Worm (Caenorhabditis elegans) whole organism, young adult: ENCODE data around the gene T28A8.5.

Experiments
- C06A6.2 ChIP-seq: fragments of 200-800 bp; sonication (Bioruptor generic); conservative IDR thresholded peaks from 2 replicates; pipeline ENCODE4 v1.3.6; 2022; ENCODE audit warnings: missing genetic modification characterization, missing compliant biosample characterization
- F10E7.11 ChIP-seq: sonication (generic microtip); optimal IDR thresholded peaks from 2 replicates; lab custom pipeline; 2017; ENCODE audit warnings: mild to moderate bottlenecking, missing genetic modification characterization, moderate library complexity, missing compliant biosample characterization
- F23B12.7 ChIP-seq: sonication (generic microtip); optimal IDR thresholded peaks from 2 replicates; lab custom pipeline; 2017; ENCODE audit warnings: missing genetic modification characterization, mild to moderate bottlenecking, missing compliant biosample characterization, antibody characterized with exemption, moderate library complexity; ENCODE audit not compliant: insufficient read depth
- F37B4.10 ChIP-seq: fragments of 200-800 bp; sonication (Bioruptor generic); IDR thresholded peaks from 2 replicates; pipeline ENCODE4 v1.3.6; 2022; ENCODE audit warnings: missing genetic modification characterization, missing compliant biosample characterization
- F49E8.2 ChIP-seq: sonication (generic microtip); optimal IDR thresholded peaks from 3 replicates; lab custom pipeline; 2017; ENCODE audit warnings: missing genetic modification characterization, mild to moderate bottlenecking, missing compliant biosample characterization, antibody characterized with exemption, moderate library complexity; ENCODE audit not compliant: insufficient read depth
- F55B11.4 ChIP-seq: sonication (generic microtip); optimal IDR thresholded peaks from 2 replicates; lab custom pipeline; 2016; ENCODE audit warnings: missing compliant biosample characterization, missing genetic modification characterization, borderline replicate concordance; ENCODE audit not compliant: insufficient read depth
- K12H6.12 ChIP-seq: fragments of 200-800 bp; sonication (Bioruptor generic); optimal IDR thresholded peaks from 2 replicates; lab custom pipeline; 2018; ENCODE audit warnings: mild to moderate bottlenecking, missing genetic modification characterization, missing compliant biosample characterization
- T07F8.4 ChIP-seq: sonication (generic microtip); optimal IDR thresholded peaks from 2 replicates; lab custom pipeline; 2016; ENCODE audit warnings: mild to moderate bottlenecking, missing genetic modification characterization, moderate library complexity, missing compliant biosample characterization
- T26A5.8 ChIP-seq: sonication (generic microtip); optimal IDR thresholded peaks from 2 replicates; lab custom pipeline; 2016; ENCODE audit warnings: missing genetic modification characterization, missing compliant biosample characterization
- Y53F4B.3 ChIP-seq: fragments of 200-800 bp; sonication (Bioruptor generic); IDR thresholded peaks from 2 replicates; pipeline ENCODE4 v1.3.6; 2022; ENCODE audit warnings: missing genetic modification reagents, missing genetic modification characterization, missing compliant biosample characterization
- Y53G8AR.9 ChIP-seq: fragments of 200-800 bp; sonication (Bioruptor generic); conservative IDR thresholded peaks from 2 replicates; pipeline ENCODE4 v1.3.6; 2022; ENCODE audit warnings: missing genetic modification reagents, missing genetic modification characterization, missing compliant biosample characterization
- Y56A3A.18 ChIP-seq: fragments of 200-800 bp; sonication (Bioruptor generic); IDR thresholded peaks from 2 replicates; pipeline ENCODE4 v1.3.6; 2022; ENCODE audit warnings: missing genetic modification reagents, missing genetic modification characterization, missing compliant biosample characterization
- akir-1 ChIP-seq: fragments of 200-800 bp; sonication (Bioruptor generic); optimal IDR thresholded peaks from 2 replicates; lab custom pipeline; 2018; ENCODE audit warnings: mild to moderate bottlenecking, missing genetic modification characterization, moderate library complexity, missing compliant biosample characterization
- athp-1 ChIP-seq: sonication (generic microtip); optimal IDR thresholded peaks from 2 replicates; lab custom pipeline; 2017; ENCODE audit warnings: mild to moderate bottlenecking, missing genetic modification characterization, missing compliant biosample characterization
- attf-5 ChIP-seq: fragments of 200-800 bp; sonication (Bioruptor generic); optimal IDR thresholded peaks from 2 replicates; lab custom pipeline; 2018; ENCODE audit warnings: mild to moderate bottlenecking, missing genetic modification characterization, missing compliant biosample characterization
- attf-6 ChIP-seq: fragments of 200-800 bp; sonication (Bioruptor generic); IDR thresholded peaks from 2 replicates; pipeline ENCODE4 v1.3.6; 2022; ENCODE audit warnings: missing genetic modification reagents, missing genetic modification characterization, missing compliant biosample characterization
- bed-1 ChIP-seq: fragments of 200-800 bp; sonication (Bioruptor generic); IDR thresholded peaks from 2 replicates; pipeline ENCODE4 v1.3.6; 2022; ENCODE audit warnings: missing genetic modification reagents, missing genetic modification characterization, missing compliant biosample characterization
- ceh-58 ChIP-seq: fragments of 200-800 bp; sonication (Bioruptor generic); IDR thresholded peaks from 2 replicates; pipeline ENCODE4 v1.3.6; 2022; ENCODE audit warnings: missing genetic modification characterization, missing compliant biosample characterization
- die-1 ChIP-seq: sonication (generic microtip); optimal IDR thresholded peaks from 2 replicates; lab custom pipeline; 2016; ENCODE audit warnings: missing genotype, mild to moderate bottlenecking, missing genetic modification characterization, missing compliant biosample characterization
- dox-1 ChIP-seq: fragments of 200-800 bp; sonication (Bioruptor generic); IDR thresholded peaks from 2 replicates; pipeline ENCODE4 v1.3.6; 2022; ENCODE audit warnings: missing genetic modification reagents, missing genetic modification characterization, missing compliant biosample characterization
- dpl-1 ChIP-seq: fragments of 150-350 bp; optimal IDR thresholded peaks from 2 replicates; lab custom pipeline; 2014; ENCODE audit warnings: missing biosample characterization, missing genetic modification reagents, missing genetic modification characterization
- gei-17 ChIP-seq: fragments of 200-800 bp; sonication (Bioruptor generic); optimal IDR thresholded peaks from 2 replicates; lab custom pipeline; 2018; ENCODE audit warnings: mild to moderate bottlenecking, missing genetic modification characterization, missing compliant biosample characterization
- hmg-1.2 ChIP-seq: fragments of 200-800 bp; sonication (Bioruptor generic); IDR thresholded peaks from 2 replicates; pipeline ENCODE4 v1.3.6; 2022; ENCODE audit warnings: missing genetic modification reagents, missing genetic modification characterization, missing compliant biosample characterization
- hsf-1 ChIP-seq: fragments of 200-800 bp; sonication (Bioruptor generic); IDR thresholded peaks from 2 replicates; pipeline ENCODE4 v1.3.6; 2022; ENCODE audit warnings: missing genetic modification reagents, missing genetic modification characterization, missing compliant biosample characterization
- let-526 ChIP-seq: fragments of 200-800 bp; sonication (Bioruptor generic); IDR thresholded peaks from 2 replicates; pipeline ENCODE4 v1.3.6; 2022; ENCODE audit warnings: missing genetic modification reagents, missing genetic modification characterization, missing compliant biosample characterization
- lin-35 ChIP-seq, 3 experiments: fragments of 150-350 bp in 2 of 3; sonication (generic microtip) in 1 of 3; optimal IDR thresholded peaks; 2 replicates each; lab custom pipeline; 2014 to 2018; ENCODE audit warnings: missing biosample characterization in 3 of 3, missing genetic modification characterization in 3 of 3, missing genetic modification reagents in 3 of 3
- lin-40 ChIP-seq: sonication (generic microtip); optimal IDR thresholded peaks from 2 replicates; lab custom pipeline; 2016; ENCODE audit warnings: missing genetic modification characterization, mild to moderate bottlenecking, missing compliant biosample characterization, missing genotype, missing genetic modification reagents
- lir-1 ChIP-seq: fragments of 200-800 bp; sonication (Bioruptor generic); conservative IDR thresholded peaks from 2 replicates; pipeline ENCODE4 v1.3.6; 2022; ENCODE audit warnings: missing genetic modification reagents, missing genetic modification characterization, missing compliant biosample characterization
- madf-6 ChIP-seq: fragments of 200-800 bp; sonication (Bioruptor generic); IDR thresholded peaks from 2 replicates; pipeline ENCODE4 v1.3.6; 2022; ENCODE audit warnings: missing genetic modification reagents, missing genetic modification characterization, missing compliant biosample characterization
- madf-8 ChIP-seq: fragments of 200-800 bp; sonication (Bioruptor generic); conservative IDR thresholded peaks from 2 replicates; pipeline ENCODE4 v1.3.6; 2022; ENCODE audit warnings: missing genetic modification reagents, missing genetic modification characterization, missing compliant biosample characterization
- mcd-1 ChIP-seq: fragments of 200-800 bp; sonication (Bioruptor generic); IDR thresholded peaks from 2 replicates; pipeline ENCODE4 v1.3.6; 2022; ENCODE audit warnings: missing genetic modification reagents, missing genetic modification characterization, missing compliant biosample characterization
- nfya-2 ChIP-seq: fragments of 200-800 bp; sonication (Bioruptor generic); IDR thresholded peaks from 2 replicates; pipeline ENCODE4 v1.3.6; 2022; ENCODE audit warnings: missing genetic modification reagents, missing genetic modification characterization, missing compliant biosample characterization
- nhr-90 ChIP-seq: sonication (generic microtip); optimal IDR thresholded peaks from 2 replicates; lab custom pipeline; 2016; ENCODE audit warnings: missing genotype, mild to moderate bottlenecking, missing genetic modification characterization, missing compliant biosample characterization
- pha-4 ChIP-seq: fragments of 150-350 bp; sonication (generic microtip); optimal IDR thresholded peaks from 2 replicates; lab custom pipeline; 2014; ENCODE audit warnings: missing biosample characterization, missing genetic modification reagents, missing genetic modification characterization
- repo-1 ChIP-seq: sonication (generic microtip); optimal IDR thresholded peaks from 2 replicates; lab custom pipeline; 2017; ENCODE audit warnings: mild to moderate bottlenecking, missing genetic modification characterization, missing compliant biosample characterization
- snpc-1.3 ChIP-seq: sonication (generic microtip); optimal IDR thresholded peaks from 2 replicates; lab custom pipeline; 2017; ENCODE audit warnings: missing genetic modification characterization, mild to moderate bottlenecking, missing compliant biosample characterization, antibody characterized with exemption, moderate library complexity, missing genotype, missing genetic modification reagents; ENCODE audit not compliant: insufficient read depth
- snpc-3.4 ChIP-seq: sonication (generic microtip); optimal IDR thresholded peaks from 2 replicates; lab custom pipeline; 2017; ENCODE audit warnings: missing genetic modification characterization, mild to moderate bottlenecking, missing compliant biosample characterization, antibody characterized with exemption, moderate library complexity, missing genotype, missing genetic modification reagents
- somi-1 ChIP-seq: fragments of 200-800 bp; sonication (Bioruptor generic); optimal IDR thresholded peaks from 2 replicates; lab custom pipeline; 2018; ENCODE audit warnings: mild to moderate bottlenecking, missing genetic modification characterization, missing compliant biosample characterization
- tbx-9 ChIP-seq: sonication (generic microtip); optimal IDR thresholded peaks from 2 replicates; lab custom pipeline; 2016; ENCODE audit warnings: borderline replicate concordance, missing genetic modification characterization, inconsistent platforms, missing compliant biosample characterization
- unc-130 ChIP-seq: sonication (generic microtip); optimal IDR thresholded peaks from 2 replicates; lab custom pipeline; 2016; ENCODE audit warnings: missing genetic modification reagents, missing genetic modification characterization, missing compliant biosample characterization
- unc-62 ChIP-seq: fragments of 150-350 bp; optimal IDR thresholded peaks from 2 replicates; lab custom pipeline; 2014; ENCODE audit warnings: missing biosample characterization, missing genetic modification reagents, missing genetic modification characterization
- zim-3 ChIP-seq: sonication (generic microtip); optimal IDR thresholded peaks from 2 replicates; lab custom pipeline; 2017; ENCODE audit warnings: mild to moderate bottlenecking, missing genetic modification characterization, moderate library complexity, missing compliant biosample characterization
- ztf-22 ChIP-seq: fragments of 200-800 bp; sonication (Bioruptor generic); optimal IDR thresholded peaks from 2 replicates; lab custom pipeline; 2018; ENCODE audit warnings: mild to moderate bottlenecking, missing genetic modification characterization, moderate library complexity, missing compliant biosample characterization
- ztf-25 ChIP-seq: fragments of 200-800 bp; sonication (Bioruptor generic); IDR thresholded peaks from 2 replicates; pipeline ENCODE4 v1.3.6; 2022; ENCODE audit warnings: missing genetic modification reagents, missing genetic modification characterization, missing compliant biosample characterization
- ztf-3 ChIP-seq: fragments of 200-800 bp; sonication (Bioruptor generic); optimal IDR thresholded peaks from 2 replicates; lab custom pipeline; 2018; ENCODE audit warnings: mild to moderate bottlenecking, missing genetic modification characterization, missing compliant biosample characterization

T28A8.5 gene

ce11 chrIII:13474482-13474881 is 26.9 kb upstream of the T28A8.5 start:
- no peak for TF ChIP-seq die-1 (tag; lab: Kevin White, UChicago)
- TF ChIP-seq F10E7.11 (tag; lab: Kevin White, UChicago): no peak
- no peak for TF ChIP-seq ceh-58
- no peak for TF ChIP-seq athp-1 (tag; lab: Kevin White, UChicago)
- TF ChIP-seq dpl-1 (GFP tag; lab: Kevin White, UChicago): no peak
- TF ChIP-seq ztf-25: no peak
- TF ChIP-seq C06A6.2 (GFP tag; lab: Robert Waterston, UW): no peak
- TF ChIP-seq tbx-9: no peak
- no peak for TF ChIP-seq nfya-2 (GFP tag; lab: Robert Waterston, UW)
- no peak for TF ChIP-seq nhr-90 (tag; lab: Kevin White, UChicago)
- no peak for TF ChIP-seq gei-17
- no peak for TF ChIP-seq repo-1
- no peak for TF ChIP-seq Y53F4B.3 (GFP tag; lab: Robert Waterston, UW)

DNA sequence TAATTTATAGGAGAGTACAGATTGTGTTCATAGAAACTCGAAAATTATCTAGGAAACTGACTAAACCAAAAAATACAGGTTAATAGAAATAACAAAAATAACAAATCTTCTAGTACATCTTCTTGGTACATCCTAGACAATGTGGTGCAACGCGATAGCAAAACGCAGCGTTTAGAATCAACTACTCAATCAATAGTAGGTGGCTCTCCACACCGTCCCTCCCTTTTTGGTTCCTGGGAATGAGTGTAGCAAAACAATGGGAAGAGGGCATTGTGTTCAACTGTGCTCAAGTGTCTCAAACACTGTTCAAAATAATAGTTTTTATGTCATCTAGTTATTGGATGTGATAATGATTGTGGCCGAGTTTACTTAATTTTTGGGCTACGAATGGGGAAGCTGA is 24.7 kb upstream of the T28A8.5 start, which contains the start of gene T27E9.6:
Gene T27E9.6 (minus strand): TSS at position 101 of the 400 bp plus-strand sequence.
- no peak for TF ChIP-seq K12H6.12 (tag; lab: Kevin White, UChicago)
- TF ChIP-seq mcd-1 (GFP tag; lab: Robert Waterston, UW): no peak
- TF ChIP-seq unc-130 (GFP tag; lab: Kevin White, UChicago): no peak
- TF ChIP-seq attf-6 (GFP tag; lab: Robert Waterston, UW): no peak
- no peak for TF ChIP-seq nhr-90 (tag; lab: Kevin White, UChicago)
- no peak for TF ChIP-seq Y56A3A.18 (GFP tag; lab: Robert Waterston, UW)
- no peak for TF ChIP-seq lin-40 (tag; lab: Kevin White, UChicago)
- no peak for TF ChIP-seq attf-5 (GFP tag; lab: Kevin White, UChicago)

ce11 chrIII:13484024-13484423 is 17.4 kb upstream of the T28A8.5 start, which contains the start of gene acc-4:
TSS of gene acc-4 (minus strand) at chrIII:13484124.
- no peak for TF ChIP-seq hsf-1
- TF ChIP-seq madf-8 (GFP tag; lab: Robert Waterston, UW): no peak
- TF ChIP-seq attf-5 (GFP tag; lab: Kevin White, UChicago): no peak
- TF ChIP-seq pha-4 (tag; lab: Kevin White, UChicago): no peak
- TF ChIP-seq Y53G8AR.9: no peak
- no peak for TF ChIP-seq snpc-1.3
- no peak for TF ChIP-seq bed-1 (GFP tag; lab: Robert Waterston, UW)
- TF ChIP-seq F23B12.7 (tag; lab: Kevin White, UChicago): no peak
- TF ChIP-seq T07F8.4 (tag; lab: Kevin White, UChicago): no peak
- TF ChIP-seq F49E8.2 (tag; lab: Kevin White, UChicago): no peak
- TF ChIP-seq T26A5.8 (tag; lab: Kevin White, UChicago): no peak
- no peak for TF ChIP-seq unc-130 (GFP tag; lab: Kevin White, UChicago)
- TF ChIP-seq let-526: no peak
- no peak for TF ChIP-seq ztf-22

- TF ChIP-seq Y53F4B.3 (GFP tag; lab: Robert Waterston, UW) (no peak), dox-1 (GFP tag; lab: Robert Waterston, UW) (no peak), lir-1 (GFP tag; lab: Robert Waterston, UW) (no peak), madf-6 (GFP tag; lab: Robert Waterston, UW) (no peak), F55B11.4 (tag; lab: Kevin White, UChicago) (no peak), hmg-1.2 (GFP tag; lab: Robert Waterston, UW) (no peak), unc-62 (GFP tag; lab: Kevin White, UChicago) (no peak), let-526 (no peak), somi-1 (GFP tag; lab: Kevin White, UChicago) (no peak), ztf-3 (GFP tag; lab: Kevin White, UChicago) (no peak), F37B4.10 (GFP tag; lab: Robert Waterston, UW) (no peak), zim-3 (tag; lab: Kevin White, UChicago) (no peak), snpc-3.4 (tag; lab: Kevin White, UChicago) (no peak), akir-1 (GFP tag; lab: Kevin White, UChicago) (no peak), lin-35 (GFP tag; optimal IDR thresholded peaks at IDR 0.05; lab: Kevin White, UChicago) (no peak)
These were observed 9.1 kb upstream of the T28A8.5 start, which contains the start of gene twk-40 for ce11 chrIII:13492377-13492776. TSS of gene twk-40 (minus strand) at chrIII:13492477.
